Fruit fly (Drosophila melanogaster) S2 (cell line): Measurements from ENCODE around the gene CG4022.

Source experiments
- CG8478 ChIP-seq: fragments of >200 bp; optimal IDR thresholded peaks from 2 replicates; lab custom pipeline; 2018
- CTCF ChIP-seq, 2 experiments: fragments of >200 bp; optimal IDR thresholded peaks; 2 replicates each; lab custom pipeline; 2018

CG4022 gene

dm6 chr3L:9432810-9433587 is 22.4 kb upstream of the CG4022 start:
- no peak for TF ChIP-seq CG8478 (lab: Kevin White, UChicago)
- TF ChIP-seq CTCF (optimal IDR thresholded peaks at IDR 0.05; lab: Kevin White, UChicago): no peak

- TF ChIP-seq CTCF (optimal IDR thresholded peaks at IDR 0.05; lab: Kevin White, UChicago): no peak
- TF ChIP-seq CG8478 (lab: Kevin White, UChicago): no peak
These were observed 21.4 kb upstream of the CG4022 start for dm6 chr3L:9431848-9432623.

dm6 chr3L:9430608-9430952 is 19.9 kb upstream of the CG4022 start:
- TF ChIP-seq CG8478 (lab: Kevin White, UChicago): no peak
- TF ChIP-seq CTCF (optimal IDR thresholded peaks at IDR 0.05; lab: Kevin White, UChicago): no peak

- TF ChIP-seq CG8478 (lab: Kevin White, UChicago) (no peak), CTCF (optimal IDR thresholded peaks at IDR 0.05; lab: Kevin White, UChicago) (peak; percentile 42 to 64)
These were observed 19.3 kb upstream of the CG4022 start, which contains the start of the genes RpS17 and MTF-1 for dm6 chr3L:9429665-9430607. TSS of gene RpS17 (minus strand) at chr3L:9429821. TSS of gene MTF-1 (plus strand) at chr3L:9430312.

dm6 chr3L:9426656-9427294 is 16.1 kb upstream of the CG4022 start, which contains the start of the genes Atat and Shc:
TSS of gene Atat (minus strand) at chr3L:9426758.
TSS of gene Shc (plus strand) at chr3L:9427010.
- TF ChIP-seq CG8478 (lab: Kevin White, UChicago): no peak
- peak; percentile 11 to 53 for TF ChIP-seq CTCF (optimal IDR thresholded peaks at IDR 0.05; lab: Kevin White, UChicago)

- TF ChIP-seq CG8478 (lab: Kevin White, UChicago): no peak
- TF ChIP-seq CTCF (optimal IDR thresholded peaks at IDR 0.05; lab: Kevin White, UChicago): no peak
These were observed 15.2 kb upstream of the CG4022 start for dm6 chr3L:9425838-9426237.

- no peak for TF ChIP-seq CTCF (optimal IDR thresholded peaks at IDR 0.05; lab: Kevin White, UChicago)
- TF ChIP-seq CG8478 (lab: Kevin White, UChicago): no peak
These were observed 13.9 kb upstream of the CG4022 start for dm6 chr3L:9424528-9424911.

dm6 chr3L:9423757-9424527 is 13.3 kb upstream of the CG4022 start:
- no peak for TF ChIP-seq CTCF (optimal IDR thresholded peaks at IDR 0.05; lab: Kevin White, UChicago)
- no peak for TF ChIP-seq CG8478 (lab: Kevin White, UChicago)

- TF ChIP-seq CG8478 (lab: Kevin White, UChicago) (no peak), CTCF (optimal IDR thresholded peaks at IDR 0.05; lab: Kevin White, UChicago) (no peak)
These were observed 12.2 kb upstream of the CG4022 start, which contains the start of gene aay for dm6 chr3L:9422636-9423419. TSS of gene aay (plus strand) at chr3L:9423253.

dm6 chr3L:9422135-9422534 is 11.5 kb upstream of the CG4022 start:
- TF ChIP-seq CG8478 (lab: Kevin White, UChicago): no peak
- TF ChIP-seq CTCF (optimal IDR thresholded peaks at IDR 0.05; lab: Kevin White, UChicago): no peak

dm6 chr3L:9421621-9422020 is 11.0 kb upstream of the CG4022 start:
- TF ChIP-seq CG8478 (lab: Kevin White, UChicago): no peak
- no peak for TF ChIP-seq CTCF (optimal IDR thresholded peaks at IDR 0.05; lab: Kevin White, UChicago)

dm6 chr3L:9420819-9421130 is 10.1 kb upstream of the CG4022 start:
- no peak for TF ChIP-seq CG8478 (lab: Kevin White, UChicago)
- no peak for TF ChIP-seq CTCF (optimal IDR thresholded peaks at IDR 0.05; lab: Kevin White, UChicago)
